Fruit fly (Drosophila melanogaster) whole organism, adult: ENCODE measurements around the gene CG4962.

Source experiments
- CG1620 ChIP-seq: fragments of 200-800 bp; sonication (Bioruptor generic); optimal IDR thresholded peaks from 2 replicates; lab custom pipeline; 2016; ENCODE audit warnings: missing biosample characterization, missing genetic modification characterization
- Crg-1 ChIP-seq: fragments of 200-800 bp; sonication (Bioruptor generic); optimal IDR thresholded peaks from 2 replicates; lab custom pipeline; 2016; ENCODE audit warnings: missing biosample characterization, missing genetic modification characterization

DNA sequence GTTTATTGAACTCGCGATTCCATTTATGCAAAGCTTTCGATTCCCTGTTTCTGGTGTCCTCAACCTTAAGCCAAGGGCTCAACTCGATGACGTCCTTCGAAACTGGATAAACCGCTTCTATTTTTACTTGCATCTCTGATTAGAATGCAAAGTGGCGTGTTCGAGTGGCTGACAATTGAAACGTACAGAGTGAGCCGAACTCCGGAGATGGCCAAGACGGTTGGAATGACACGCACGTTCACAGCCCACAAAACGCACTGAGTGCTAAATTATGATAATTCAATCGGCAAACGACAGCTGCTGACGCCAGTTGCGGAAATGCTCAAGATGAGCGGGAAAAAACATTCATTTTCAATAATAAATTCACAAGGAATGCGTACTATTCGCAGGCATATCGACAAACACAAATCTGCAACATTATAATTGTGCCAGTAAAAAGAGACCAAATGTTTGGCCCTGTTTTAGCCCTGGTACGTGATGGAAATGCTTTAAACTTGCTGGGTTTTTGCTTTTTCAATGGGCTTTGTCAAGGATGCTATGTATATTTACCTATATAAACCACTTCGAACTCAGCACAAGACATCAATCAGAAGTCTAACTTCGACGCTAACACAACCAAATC, 22.9 kb downstream of the CG4962 start, which contains the start of gene CG13066:
- TF ChIP-seq Crg-1 (GFP tag; lab: Kevin White, UChicago) (no peak), CG1620 (no peak)
